Worm (Caenorhabditis elegans): Measurements from ENCODE around the gene nep-10.

The nep-10 gene

DNA sequence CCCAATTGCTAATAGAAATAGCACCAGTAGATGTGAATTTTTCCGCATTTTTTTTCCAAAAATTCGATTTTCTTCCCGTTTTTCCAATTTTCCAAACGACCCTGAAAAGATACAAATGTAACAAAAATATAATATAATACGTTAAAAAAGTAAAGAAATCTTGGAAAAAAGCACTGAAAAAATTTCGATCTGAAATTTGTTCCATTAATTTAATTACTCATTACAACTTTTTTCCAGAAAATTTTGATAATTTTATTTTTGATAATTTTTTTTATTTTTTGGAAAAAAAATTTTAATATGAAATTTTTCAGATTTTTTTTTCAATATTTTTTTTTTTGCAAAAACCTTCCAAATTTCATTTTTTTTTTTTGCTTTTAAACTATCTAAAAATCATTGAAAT lies 33.7 kb upstream of the nep-10 start, which contains the start of gene skpo-2:
Gene skpo-2 (minus strand): TSS at position 101 of the 400 bp plus-strand sequence.
- TF ChIP-seq lin-15B (tag; optimal IDR thresholded peaks at IDR 0.05) (no peak), nhr-23 (tag; optimal IDR thresholded peaks at IDR 0.05) (no peak), elt-1 (tag; optimal IDR thresholded peaks at IDR 0.05) (no peak), pha-4 (tag; optimal IDR thresholded peaks at IDR 0.05) (no peak), egl-5 (tag; optimal IDR thresholded peaks at IDR 0.05) (no peak), ceh-9 (tag; optimal IDR thresholded peaks at IDR 0.05) (no peak), ceh-28 (tag; optimal IDR thresholded peaks at IDR 0.05) (no peak), daf-12 (tag; optimal IDR thresholded peaks at IDR 0.05) (no peak), egl-27 (tag; optimal IDR thresholded peaks at IDR 0.05) (no peak), snpc-4 (tag; optimal IDR thresholded peaks at IDR 0.05) (no peak), ceh-82 (tag; optimal IDR thresholded peaks at IDR 0.05) (no peak), fkh-2 (tag; optimal IDR thresholded peaks at IDR 0.05) (no peak), zag-1 (tag; optimal IDR thresholded peaks at IDR 0.05) (no peak), unc-62 (GFP tag; optimal IDR thresholded peaks at IDR 0.05) (no peak), unc-39 (tag; optimal IDR thresholded peaks at IDR 0.05) (no peak), aly-2 (tag; optimal IDR thresholded peaks at IDR 0.05) (no peak), eor-1 (tag; optimal IDR thresholded peaks at IDR 0.05) (no peak), pqm-1 (tag; optimal IDR thresholded peaks at IDR 0.05) (no peak), elt-3 (tag; optimal IDR thresholded peaks at IDR 0.05) (no peak), fkh-10 (GFP tag; optimal IDR thresholded peaks at IDR 0.05) (no peak)

DNA sequence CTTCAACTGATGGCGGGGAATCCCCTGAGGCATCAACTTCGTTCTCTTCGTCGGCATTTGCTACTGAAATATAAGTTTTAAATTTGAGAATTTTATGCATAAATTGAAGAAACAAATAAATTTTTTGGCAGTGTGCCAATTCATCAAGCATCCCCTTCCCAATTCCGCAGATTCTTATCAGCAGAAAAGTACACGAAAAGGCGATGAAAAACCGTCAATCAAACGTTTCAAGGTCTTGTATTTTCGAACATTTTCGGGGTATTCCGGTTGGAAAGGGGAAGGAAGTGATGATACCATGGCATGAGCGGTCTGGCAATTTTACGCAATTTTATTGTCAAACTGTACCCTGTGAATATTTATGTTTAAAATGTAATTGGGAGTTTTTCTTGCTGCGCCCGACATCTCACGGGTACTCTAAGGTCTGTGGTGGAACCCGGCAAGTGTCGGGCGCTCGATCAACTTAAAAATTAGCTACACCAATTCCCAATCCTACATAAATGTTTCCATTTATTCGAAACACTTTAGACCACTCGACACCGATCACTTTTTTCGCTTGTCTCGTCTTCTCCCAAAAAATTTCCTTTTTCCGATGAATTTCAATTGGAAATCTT lies 32.2 kb upstream of the nep-10 start:
- no peak for TF ChIP-seq nhr-11 (tag; optimal IDR thresholded peaks at IDR 0.05)
- TF ChIP-seq nhr-237 (tag; optimal IDR thresholded peaks at IDR 0.05): no peak
- no peak for TF ChIP-seq jun-1 (tag; optimal IDR thresholded peaks at IDR 0.05)
- no peak for TF ChIP-seq skn-1 (tag; optimal IDR thresholded peaks at IDR 0.05)
- TF ChIP-seq nhr-76 (tag; optimal IDR thresholded peaks at IDR 0.05): no peak
- TF ChIP-seq lin-39 (tag; optimal IDR thresholded peaks at IDR 0.05): no peak
- no peak for TF ChIP-seq elt-2 (tag; optimal IDR thresholded peaks at IDR 0.05)
- no peak for TF ChIP-seq aly-2 (tag; optimal IDR thresholded peaks at IDR 0.05)
- TF ChIP-seq ztf-11 (tag; optimal IDR thresholded peaks at IDR 0.05): no peak
- no peak for TF ChIP-seq elt-3 (tag; optimal IDR thresholded peaks at IDR 0.05)
- no peak for TF ChIP-seq tbx-2 (tag; optimal IDR thresholded peaks at IDR 0.05)
- no peak for TF ChIP-seq fkh-10 (GFP tag; optimal IDR thresholded peaks at IDR 0.05)
- no peak for TF ChIP-seq hmg-11 (tag; optimal IDR thresholded peaks at IDR 0.05)
- TF ChIP-seq fos-1 (tag; optimal IDR thresholded peaks at IDR 0.05): no peak
- TF ChIP-seq nhr-28 (tag; optimal IDR thresholded peaks at IDR 0.05): no peak
- no peak for TF ChIP-seq fkh-2 (tag; optimal IDR thresholded peaks at IDR 0.05)
- no peak for TF ChIP-seq pha-4 (tag; optimal IDR thresholded peaks at IDR 0.05)
- TF ChIP-seq eor-1 (tag; optimal IDR thresholded peaks at IDR 0.05): no peak
- peak; percentile 43 for TF ChIP-seq unc-62 (GFP tag; optimal IDR thresholded peaks at IDR 0.05)
- TF ChIP-seq nhr-25 (tag; optimal IDR thresholded peaks at IDR 0.05): peak; percentile 56
- TF ChIP-seq nfya-1 (tag; optimal IDR thresholded peaks at IDR 0.05; ENCODE audit: insufficient read depth): no peak
- TF ChIP-seq nhr-67 (tag; optimal IDR thresholded peaks at IDR 0.05): no peak
- no peak for TF ChIP-seq zag-1 (tag; optimal IDR thresholded peaks at IDR 0.05)
- no peak for TF ChIP-seq ZK546.5 (tag; optimal IDR thresholded peaks at IDR 0.05)
- no peak for TF ChIP-seq egl-27 (tag; optimal IDR thresholded peaks at IDR 0.05)
- TF ChIP-seq snpc-4 (tag; optimal IDR thresholded peaks at IDR 0.05): peak; percentile 78
- no peak for TF ChIP-seq nhr-12 (tag; optimal IDR thresholded peaks at IDR 0.05)
- TF ChIP-seq mdl-1 (tag; optimal IDR thresholded peaks at IDR 0.05): no peak
- no peak for TF ChIP-seq ztf-4 (tag; optimal IDR thresholded peaks at IDR 0.05)
- no peak for TF ChIP-seq R02D3.7 (tag; optimal IDR thresholded peaks at IDR 0.05)
- TF ChIP-seq elt-1 (tag; optimal IDR thresholded peaks at IDR 0.05): peak; percentile 77
- no peak for TF ChIP-seq ceh-9 (tag; optimal IDR thresholded peaks at IDR 0.05)
- no peak for TF ChIP-seq nhr-23 (tag; optimal IDR thresholded peaks at IDR 0.05)
- peak; percentile 19 for TF ChIP-seq ama-1 (optimal IDR thresholded peaks at IDR 0.05)
- TF ChIP-seq nhr-77 (tag; optimal IDR thresholded peaks at IDR 0.05): no peak
- no peak for TF ChIP-seq ceh-16 (tag; optimal IDR thresholded peaks at IDR 0.05)
- TF ChIP-seq pqm-1 (tag; optimal IDR thresholded peaks at IDR 0.05): no peak
- TF ChIP-seq mml-1 (tag; optimal IDR thresholded peaks at IDR 0.05): no peak
- TF ChIP-seq egl-5 (tag; optimal IDR thresholded peaks at IDR 0.05): no peak
- TF ChIP-seq ceh-28 (tag; optimal IDR thresholded peaks at IDR 0.05): no peak
- TF ChIP-seq lsy-12 (tag; optimal IDR thresholded peaks at IDR 0.05): no peak
- TF ChIP-seq nhr-43 (tag; optimal IDR thresholded peaks at IDR 0.05; ENCODE audit: poor library complexity, severe bottlenecking): peak; percentile 43
- TF ChIP-seq lin-15B (tag; optimal IDR thresholded peaks at IDR 0.05): no peak
- no peak for TF ChIP-seq daf-12 (tag; optimal IDR thresholded peaks at IDR 0.05)
- TF ChIP-seq ceh-82 (tag; optimal IDR thresholded peaks at IDR 0.05): no peak
- no peak for TF ChIP-seq unc-39 (tag; optimal IDR thresholded peaks at IDR 0.05)
- no peak for TF ChIP-seq sea-2 (GFP tag; optimal IDR thresholded peaks at IDR 0.05)
